Fruit fly (Drosophila melanogaster): ENCODE data around the gene lic.

lic gene

DNA sequence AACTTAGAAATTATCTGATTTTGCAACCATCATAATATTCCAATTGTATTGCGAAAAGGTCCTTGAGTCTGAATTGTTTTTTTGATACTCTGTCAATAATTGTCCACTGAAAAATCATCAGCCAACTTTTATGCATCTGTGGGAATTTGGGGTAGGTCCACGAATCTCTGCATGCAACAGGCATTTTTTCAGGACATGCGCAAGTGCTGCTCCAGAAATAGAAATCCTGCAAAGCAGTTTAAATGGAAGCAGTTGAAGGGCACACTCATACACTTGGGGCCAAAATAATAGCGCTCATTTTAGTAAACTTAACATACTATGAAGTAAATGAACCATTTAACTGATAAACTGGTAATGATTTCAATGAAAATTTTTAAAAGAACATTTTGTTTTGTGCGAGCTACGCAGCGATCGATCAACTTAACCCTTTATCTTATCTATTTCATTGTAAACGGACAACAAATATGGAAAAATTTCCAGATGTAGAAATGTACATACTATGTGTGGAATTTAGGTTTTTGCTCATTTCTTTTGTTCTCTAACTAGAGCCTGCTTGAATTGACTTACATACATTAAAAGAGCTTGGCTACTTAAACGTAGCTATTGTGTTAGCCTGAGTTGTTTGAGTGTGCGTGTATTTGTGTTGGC, 39.4 kb downstream of the lic start (continued):
- TF ChIP-seq CG15696 (tag; optimal IDR thresholded peaks at IDR 0.05) (peak; percentile 74), CG7786 (GFP tag; optimal IDR thresholded peaks at IDR 0.05) (peak; percentile 66), CG6854 (GFP tag; optimal IDR thresholded peaks at IDR 0.05) (peak; percentile 64), trem (tag; optimal IDR thresholded peaks at IDR 0.05) (peak; percentile 61), Dref (GFP tag; IDR thresholded peaks at IDR 0.05) (no peak), ems (GFP tag; optimal IDR thresholded peaks at IDR 0.05) (peak; percentile 67), CG7963 (GFP tag; IDR thresholded peaks at IDR 0.05; ENCODE audit: partially characterized antibody) (no peak), Sox102F (GFP tag; optimal IDR thresholded peaks at IDR 0.05) (peak; percentile 63), Opbp (GFP tag; IDR thresholded peaks at IDR 0.05; ENCODE audit: partially characterized antibody) (no peak), lab (GFP tag; optimal IDR thresholded peaks at IDR 0.05) (peak; percentile 81), CG16863 (GFP tag; optimal IDR thresholded peaks at IDR 0.05) (peak; percentile 25), disco-r (GFP tag; optimal IDR thresholded peaks at IDR 0.05) (peak; percentile 29), peb (GFP tag; IDR thresholded peaks at IDR 0.05) (no peak), en (GFP tag; optimal IDR thresholded peaks at IDR 0.05) (peak; percentile 52), CG4730 (GFP tag; IDR thresholded peaks at IDR 0.05) (no peak), salm (tag; optimal IDR thresholded peaks at IDR 0.05) (peak; percentile 54), eyg (GFP tag; optimal IDR thresholded peaks at IDR 0.05) (peak; percentile 8), CG17829 (tag; optimal IDR thresholded peaks at IDR 0.05) (peak; percentile 65), fd96Cb (tag; optimal IDR thresholded peaks at IDR 0.05) (peak; percentile 64), CG7357 (GFP tag; IDR thresholded peaks at IDR 0.05) (no peak), C15 (GFP tag; IDR thresholded peaks at IDR 0.05) (no peak), BtbVII (GFP tag; optimal IDR thresholded peaks at IDR 0.05) (peak; percentile 58), amos (GFP tag; IDR thresholded peaks at IDR 0.05; ENCODE audit: partially characterized antibody) (no peak), tin (GFP tag; optimal IDR thresholded peaks at IDR 0.05) (peak; percentile 72), Nf-YA (GFP tag; IDR thresholded peaks at IDR 0.05) (peak; percentile 40; the same call in 1 of the 2 replicates), CG1792 (GFP tag; optimal IDR thresholded peaks at IDR 0.05) (peak; percentile 22), HLH3B (GFP tag; IDR thresholded peaks at IDR 0.05) (no peak), Nf-YB (GFP tag; optimal IDR thresholded peaks at IDR 0.05) (peak; percentile 51), da (GFP tag; optimal IDR thresholded peaks at IDR 0.05) (peak; percentile 13), fru (optimal IDR thresholded peaks at IDR 0.05) (no peak), kay (GFP tag; optimal IDR thresholded peaks at IDR 0.05) (no peak), Med (GFP tag) (peak; percentile 88), tll (GFP tag; optimal IDR thresholded peaks at IDR 0.05) (no peak), CG12071 (GFP tag; optimal IDR thresholded peaks at IDR 0.05) (peak; percentile 50), gsb (GFP tag; IDR thresholded peaks at IDR 0.05) (no peak), Elba2 (GFP tag; optimal IDR thresholded peaks at IDR 0.05) (no peak), Adf1 (GFP tag; IDR thresholded peaks at IDR 0.05) (no peak), NC2β (GFP tag; optimal IDR thresholded peaks at IDR 0.05) (peak; percentile 47), Sry-δ (GFP tag; optimal IDR thresholded peaks at IDR 0.05) (peak; percentile 2), danr (GFP tag; IDR thresholded peaks at IDR 0.05) (peak; percentile 33; the same call in 1 of the 2 replicates), CG10366 (GFP tag; IDR thresholded peaks at IDR 0.05) (no peak; the same call in 1 of the 2 replicates), CG16815 (GFP tag; optimal IDR thresholded peaks at IDR 0.05) (peak; percentile 61), chif (GFP tag; optimal IDR thresholded peaks at IDR 0.05) (peak; percentile 63 to 67), CG11093 (GFP tag; IDR thresholded peaks at IDR 0.05) (0 out of 3 replicates have a peak, but pooled peaks have one; percentile 41), btn (GFP tag; optimal IDR thresholded peaks at IDR 0.05) (peak; percentile 31), CG2129 (GFP tag; IDR thresholded peaks at IDR 0.05; ENCODE audit: partially characterized antibody) (no peak), MESR4 (GFP tag; optimal IDR thresholded peaks at IDR 0.05) (no peak), ken (GFP tag; IDR thresholded peaks at IDR 0.05) (peak; percentile 66; the same call in 1 of the 3 replicates), repo (GFP tag; optimal IDR thresholded peaks at IDR 0.05) (peak; percentile 52), sd (tag; optimal IDR thresholded peaks at IDR 0.05) (peak; percentile 69)

All from whole organism, embryonic.